Worm (Caenorhabditis elegans) whole organism, L2 larva: Measurements from ENCODE around the gene str-220.

Source experiments
- F13H6.1 ChIP-seq: sonication (generic microtip); optimal IDR thresholded peaks from 2 replicates; lab custom pipeline; 2016; ENCODE audit warnings: missing genetic modification characterization, missing compliant biosample characterization
- alr-1 ChIP-seq: fragments of 150-350 bp; optimal IDR thresholded peaks from 2 replicates; lab custom pipeline; 2014; ENCODE audit warnings: missing biosample characterization, missing genetic modification characterization
- ama-1 ChIP-seq: fragments of 150-350 bp; optimal IDR thresholded peaks from 2 replicates; lab custom pipeline; 2018; ENCODE audit warnings: inconsistent platforms
- blmp-1 ChIP-seq: sonication (generic microtip); optimal IDR thresholded peaks from 2 replicates; lab custom pipeline; 2017; ENCODE audit warnings: missing genetic modification characterization, mild to moderate bottlenecking, missing compliant biosample characterization, antibody characterized with exemption, moderate library complexity; ENCODE audit not compliant: insufficient read depth
- elt-1 ChIP-seq: fragments of 150-350 bp; optimal IDR thresholded peaks from 2 replicates; lab custom pipeline; 2014; ENCODE audit warnings: missing biosample characterization, missing genetic modification characterization
- nhr-11 ChIP-seq: fragments of 150-350 bp; optimal IDR thresholded peaks from 2 replicates; lab custom pipeline; 2014; ENCODE audit warnings: missing biosample characterization, missing genetic modification characterization
- nhr-237 ChIP-seq: fragments of 150-350 bp; optimal IDR thresholded peaks from 2 replicates; lab custom pipeline; 2014; ENCODE audit warnings: missing biosample characterization, missing genetic modification characterization
- nhr-77 ChIP-seq: fragments of 150-350 bp; optimal IDR thresholded peaks from 2 replicates; lab custom pipeline; 2014; ENCODE audit warnings: missing biosample characterization, missing genetic modification characterization
- snpc-4 ChIP-seq: fragments of 150-350 bp; optimal IDR thresholded peaks from 2 replicates; lab custom pipeline; 2014; ENCODE audit warnings: missing biosample characterization, missing genetic modification characterization

DNA sequence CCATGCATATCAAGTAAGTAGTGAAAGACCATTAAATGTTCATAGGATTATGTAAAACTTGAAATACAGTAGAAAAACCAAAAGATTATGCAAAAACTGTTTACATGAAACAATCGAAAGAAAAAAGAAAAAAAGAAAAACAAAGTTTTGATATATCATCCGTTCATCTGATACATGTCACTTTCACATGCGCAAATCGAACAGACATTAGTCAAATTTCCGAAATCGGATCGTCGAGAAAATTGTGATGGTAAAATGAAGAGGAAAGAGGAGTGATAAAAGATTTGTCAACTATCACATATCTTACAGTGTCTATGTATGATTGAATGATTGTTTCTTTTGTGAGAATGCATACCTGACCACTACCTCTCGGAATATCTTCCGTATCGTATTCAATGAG lies 37.8 kb upstream of the str-220 start:
- TF ChIP-seq alr-1 (tag; lab: Kevin White, UChicago) (no peak), F13H6.1 (tag; lab: Kevin White, UChicago) (no peak), elt-1 (tag; lab: Kevin White, UChicago) (no peak), nhr-77 (tag; lab: Kevin White, UChicago) (no peak), snpc-4 (tag; lab: Kevin White, UChicago) (no peak), nhr-11 (tag; lab: Kevin White, UChicago) (no peak), blmp-1 (tag; lab: Kevin White, UChicago) (no peak), nhr-237 (tag; lab: Kevin White, UChicago) (no peak), ama-1 (lab: Kevin White, UChicago) (no peak)
